Worm (Caenorhabditis elegans) whole organism, L1 larva: ENCODE measurements around the gene C08E8.5.
"Not testable (repeated sequence)": the region's sequence is repeated elsewhere in the genome, so short reads cannot be mapped to it uniquely, and the experiment has no call there.

Source experiments
- C16A3.4 ChIP-seq: fragments of 150-350 bp; optimal IDR thresholded peaks from 2 replicates; lab custom pipeline; 2014; ENCODE audit warnings: missing biosample characterization, missing genetic modification characterization
- Y116A8C.19 ChIP-seq: sonication (generic microtip); optimal IDR thresholded peaks from 2 replicates; lab custom pipeline; 2016; ENCODE audit warnings: missing compliant biosample characterization, missing genetic modification characterization, borderline replicate concordance
- aly-2 ChIP-seq: fragments of 150-350 bp; optimal IDR thresholded peaks from 2 replicates; lab custom pipeline; 2014; ENCODE audit warnings: missing biosample characterization, missing genetic modification characterization
- ama-1 ChIP-seq: fragments of 150-350 bp; optimal IDR thresholded peaks from 2 replicates; lab custom pipeline; 2014
- ceh-63 ChIP-seq: fragments of 200-800 bp; sonication (Bioruptor generic); optimal IDR thresholded peaks from 2 replicates; lab custom pipeline; 2018; ENCODE audit warnings: mild to moderate bottlenecking, missing genetic modification characterization, missing compliant biosample characterization
- ceh-82 ChIP-seq, 3 experiments: fragments of 150-350 bp in 1 of 3; sonication (generic microtip) in 2 of 3; optimal IDR thresholded peaks; 2 replicates each; lab custom pipeline; 2014 to 2017; ENCODE audit warnings: missing biosample characterization in 3 of 3, missing genetic modification characterization in 3 of 3
- ces-1 ChIP-seq: fragments of 150-350 bp; optimal IDR thresholded peaks from 2 replicates; lab custom pipeline; 2014; ENCODE audit warnings: missing biosample characterization, missing genetic modification reagents, missing genetic modification characterization
- efl-1 ChIP-seq, 4 experiments: fragments of 150-350 bp; optimal IDR thresholded peaks in 3 of 4; peaks in 1 of 4; 1 replicate in 1 of 4; 2 replicates in 3 of 4; lab custom pipeline; 2014; ENCODE audit warnings: missing biosample characterization in 2 of 4, missing genetic modification characterization in 2 of 4, missing genetic modification reagents in 2 of 4
- efl-3 ChIP-seq: fragments of 200-800 bp; sonication (Bioruptor generic); optimal IDR thresholded peaks from 2 replicates; lab custom pipeline; 2018; ENCODE audit warnings: mild to moderate bottlenecking, missing genetic modification characterization, missing compliant biosample characterization
- egl-27 ChIP-seq, 2 experiments: fragments of 150-350 bp in 1 of 2; sonication (generic microtip); optimal IDR thresholded peaks; 3 replicates each; lab custom pipeline; 2017 to 2018; ENCODE audit warnings: missing biosample characterization in 2 of 2, missing genetic modification characterization in 2 of 2, missing genetic modification reagents in 2 of 2
- elt-3 ChIP-seq, 6 experiments: fragments of 150-350 bp in 1 of 6; sonication (generic microtip); optimal IDR thresholded peaks; 2 replicates each; lab custom pipeline; 2017 to 2018; ENCODE audit warnings: missing biosample characterization in 6 of 6, missing genetic modification characterization in 6 of 6, inconsistent platforms in 1 of 6
- fkh-8 ChIP-seq: sonication (generic microtip); optimal IDR thresholded peaks from 2 replicates; lab custom pipeline; 2016; ENCODE audit warnings: mild to moderate bottlenecking, missing genetic modification characterization, missing compliant biosample characterization
- grh-1 ChIP-seq: fragments of 200-800 bp; sonication (Bioruptor generic); IDR thresholded peaks from 2 replicates; pipeline ENCODE4 v1.3.6; 2022; ENCODE audit warnings: missing genetic modification reagents, missing genetic modification characterization, missing compliant biosample characterization
- hlh-17 ChIP-seq: fragments of 200-800 bp; sonication (Bioruptor generic); optimal IDR thresholded peaks from 2 replicates; lab custom pipeline; 2018; ENCODE audit warnings: missing genetic modification characterization, mild to moderate bottlenecking, missing compliant biosample characterization, moderate library complexity, borderline replicate concordance
- hpl-2 ChIP-seq: fragments of 150-350 bp; optimal IDR thresholded peaks from 2 replicates; lab custom pipeline; 2014; ENCODE audit warnings: missing biosample characterization, missing genetic modification reagents, missing genetic modification characterization
- jun-1 ChIP-seq: fragments of 150-350 bp; optimal IDR thresholded peaks from 2 replicates; lab custom pipeline; 2014; ENCODE audit warnings: missing biosample characterization, missing genetic modification reagents, missing genetic modification characterization
- lin-13 ChIP-seq: fragments of 150-350 bp; optimal IDR thresholded peaks from 2 replicates; lab custom pipeline; 2014; ENCODE audit warnings: missing biosample characterization, missing genetic modification reagents, missing genetic modification characterization
- lin-39 ChIP-seq: fragments of 150-350 bp; optimal IDR thresholded peaks from 2 replicates; lab custom pipeline; 2014; ENCODE audit warnings: missing biosample characterization, missing genetic modification reagents, missing genetic modification characterization
- lir-3 ChIP-seq: sonication (generic microtip); optimal IDR thresholded peaks from 2 replicates; lab custom pipeline; 2016; ENCODE audit warnings: mild to moderate bottlenecking, missing genetic modification characterization, moderate library complexity, missing compliant biosample characterization; ENCODE audit not compliant: poor library complexity
- mdl-1 ChIP-seq, 2 experiments: fragments of 150-350 bp; optimal IDR thresholded peaks; 2 replicates each; lab custom pipeline; 2014 to 2017; ENCODE audit warnings: missing biosample characterization in 2 of 2, missing genetic modification characterization in 2 of 2, inconsistent platforms in 1 of 2
- mep-1 ChIP-seq: fragments of 150-350 bp; optimal IDR thresholded peaks from 2 replicates; lab custom pipeline; 2014; ENCODE audit warnings: missing biosample characterization, missing genetic modification characterization
- nhr-19 ChIP-seq: fragments of 200-800 bp; sonication (Bioruptor generic); conservative IDR thresholded peaks from 2 replicates; pipeline ENCODE4 v1.3.6; 2022; ENCODE audit warnings: missing genetic modification characterization, missing compliant biosample characterization
- nhr-76 ChIP-seq: sonication (generic microtip); optimal IDR thresholded peaks from 2 replicates; lab custom pipeline; 2017; ENCODE audit warnings: missing biosample characterization, missing genetic modification characterization
- nhr-90 ChIP-seq: sonication (generic microtip); optimal IDR thresholded peaks from 2 replicates; lab custom pipeline; 2016; ENCODE audit warnings: mild to moderate bottlenecking, missing genetic modification characterization, missing compliant biosample characterization; ENCODE audit not compliant: poor library complexity
- pag-3 ChIP-seq: sonication (generic microtip); optimal IDR thresholded peaks from 2 replicates; lab custom pipeline; 2017; ENCODE audit warnings: missing genetic modification characterization, mild to moderate bottlenecking, missing compliant biosample characterization, antibody characterized with exemption, borderline replicate concordance; ENCODE audit not compliant: insufficient read depth
- pqm-1 ChIP-seq: sonication (generic microtip); optimal IDR thresholded peaks from 3 replicates; lab custom pipeline; 2017; ENCODE audit warnings: missing biosample characterization, missing genetic modification characterization
- rnt-1 ChIP-seq: sonication (generic microtip); optimal IDR thresholded peaks from 2 replicates; lab custom pipeline; 2016; ENCODE audit warnings: mild to moderate bottlenecking, missing genetic modification characterization, moderate library complexity, missing compliant biosample characterization
- snpc-4 ChIP-seq: fragments of 150-350 bp; optimal IDR thresholded peaks from 2 replicates; lab custom pipeline; 2014; ENCODE audit warnings: missing biosample characterization, missing genetic modification characterization
- sox-4 ChIP-seq: sonication (generic microtip); optimal IDR thresholded peaks from 2 replicates; lab custom pipeline; 2016; ENCODE audit warnings: missing genetic modification characterization, missing compliant biosample characterization
- sptf-1 ChIP-seq: fragments of 150-350 bp; optimal IDR thresholded peaks from 2 replicates; lab custom pipeline; 2014; ENCODE audit warnings: missing biosample characterization, missing genetic modification characterization
- sup-37 ChIP-seq: fragments of 200-800 bp; sonication (Bioruptor generic); optimal IDR thresholded peaks from 2 replicates; lab custom pipeline; 2018; ENCODE audit warnings: mild to moderate bottlenecking, missing genetic modification characterization, missing compliant biosample characterization
- tlp-1 ChIP-seq: fragments of 150-350 bp; optimal IDR thresholded peaks from 2 replicates; lab custom pipeline; 2014; ENCODE audit warnings: missing biosample characterization, missing genetic modification characterization
- unc-62 ChIP-seq: fragments of 150-350 bp; optimal IDR thresholded peaks from 2 replicates; lab custom pipeline; 2014; ENCODE audit warnings: missing biosample characterization, missing genetic modification reagents, missing genetic modification characterization
- unc-86 ChIP-seq: sonication (generic microtip); optimal IDR thresholded peaks from 2 replicates; lab custom pipeline; 2016; ENCODE audit warnings: missing genetic modification characterization, missing compliant biosample characterization
- unc-98 ChIP-seq: fragments of 200-800 bp; sonication (Bioruptor generic); IDR thresholded peaks from 2 replicates; pipeline ENCODE4 v1.3.6; 2022; ENCODE audit warnings: missing genetic modification characterization, missing compliant biosample characterization
- zag-1 ChIP-seq: fragments of 150-350 bp; optimal IDR thresholded peaks from 2 replicates; lab custom pipeline; 2014; ENCODE audit warnings: missing biosample characterization, missing genetic modification characterization
- zip-4 ChIP-seq: fragments of 200-800 bp; sonication (Bioruptor generic); optimal IDR thresholded peaks from 2 replicates; lab custom pipeline; 2018; ENCODE audit warnings: mild to moderate bottlenecking, missing genetic modification characterization, moderate library complexity, missing compliant biosample characterization
- ztf-4 ChIP-seq: fragments of 150-350 bp; optimal IDR thresholded peaks from 2 replicates; lab custom pipeline; 2014; ENCODE audit warnings: missing biosample characterization, missing genetic modification characterization

C08E8.5 gene

DNA sequence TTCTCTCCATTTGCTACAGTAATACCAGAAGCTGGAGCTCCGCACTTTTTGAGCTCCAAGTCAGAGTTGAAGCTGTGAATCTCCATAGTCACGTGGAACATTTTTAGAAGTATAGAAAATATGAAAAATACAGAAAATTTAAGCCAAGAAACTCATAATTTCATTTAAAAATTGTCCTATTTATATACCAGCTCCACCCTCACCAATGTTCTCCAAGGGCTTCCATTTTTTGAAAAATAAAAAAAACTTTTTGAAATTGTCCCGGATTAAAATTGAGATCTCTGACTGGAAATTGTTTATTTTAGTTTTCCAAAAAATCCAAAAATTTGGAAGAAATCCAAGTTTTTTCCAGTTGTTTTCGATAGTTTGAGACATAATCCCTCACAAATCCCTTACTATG is at the start of gene C08E8.5:
Gene C08E8.5 (minus strand): TSS at position 101 of the 400 bp plus-strand sequence.
- TF ChIP-seq efl-3 (GFP tag; lab: Kevin White, UChicago) (no peak), zag-1 (tag; lab: Kevin White, UChicago) (no peak), unc-98 (no peak)

DNA sequence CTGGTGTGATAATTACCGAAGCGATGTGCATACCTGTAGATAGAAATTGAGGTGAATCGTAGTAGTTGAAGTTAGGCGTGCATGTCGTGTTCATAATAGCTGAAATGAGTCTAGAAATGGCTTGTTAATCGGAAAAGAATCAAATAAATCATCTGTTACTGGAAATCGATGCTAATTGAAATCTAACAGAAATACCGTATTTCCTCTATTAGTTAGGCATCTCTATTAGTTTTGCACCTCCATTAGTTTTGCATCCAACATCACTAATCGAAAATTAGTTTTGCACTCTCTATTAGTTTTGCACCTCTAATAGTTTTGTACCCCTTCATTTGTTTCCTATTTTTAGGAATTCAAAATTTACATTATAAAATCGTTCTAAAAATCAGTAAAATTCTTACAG is 45.0 kb upstream of the C08E8.5 start, which contains the start of gene srh-209:
Gene srh-209 (minus strand): TSS at position 101 of the 400 bp plus-strand sequence.
- TF ChIP-seq rnt-1 (tag; lab: Kevin White, UChicago); efl-1 (optimal IDR thresholded peaks at IDR 0.05; lab: Kevin White, UChicago); efl-1 (GFP tag; optimal IDR thresholded peaks at IDR 0.05 in 1 of 2; lab: Kevin White, UChicago); sup-37 (GFP tag; lab: Kevin White, UChicago): not testable (repeated sequence)

DNA sequence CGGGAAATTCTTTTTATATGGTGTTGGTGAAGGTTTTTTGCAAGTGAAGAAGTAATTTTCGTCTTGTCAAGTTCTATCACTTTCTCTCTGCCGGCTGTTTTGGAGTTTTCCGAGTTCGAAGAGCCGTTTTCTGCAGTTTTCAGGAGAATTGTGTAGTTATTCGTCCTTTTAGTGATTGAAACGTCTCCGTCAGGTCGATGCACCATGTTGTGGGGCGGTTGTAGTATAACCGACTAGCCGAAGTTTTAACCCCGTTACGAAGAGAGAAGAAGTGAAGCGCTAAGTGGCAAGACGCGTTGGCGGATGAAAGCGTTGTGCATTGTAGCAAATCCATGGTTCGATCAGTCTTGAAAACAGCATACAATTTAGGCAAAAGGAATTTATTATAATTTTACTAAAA is 43.0 kb upstream of the C08E8.5 start:
- TF ChIP-seq Y116A8C.19 (tag; lab: Kevin White, UChicago) (no peak), efl-1 (optimal IDR thresholded peaks at IDR 0.05; lab: Kevin White, UChicago) (no peak), efl-1 (GFP tag; optimal IDR thresholded peaks at IDR 0.05 in 1 of 2; lab: Kevin White, UChicago) (peak in 1 of 2 experiments; percentile 90)
- TF ChIP-seq, all 84 proteins: peak for 1

DNA sequence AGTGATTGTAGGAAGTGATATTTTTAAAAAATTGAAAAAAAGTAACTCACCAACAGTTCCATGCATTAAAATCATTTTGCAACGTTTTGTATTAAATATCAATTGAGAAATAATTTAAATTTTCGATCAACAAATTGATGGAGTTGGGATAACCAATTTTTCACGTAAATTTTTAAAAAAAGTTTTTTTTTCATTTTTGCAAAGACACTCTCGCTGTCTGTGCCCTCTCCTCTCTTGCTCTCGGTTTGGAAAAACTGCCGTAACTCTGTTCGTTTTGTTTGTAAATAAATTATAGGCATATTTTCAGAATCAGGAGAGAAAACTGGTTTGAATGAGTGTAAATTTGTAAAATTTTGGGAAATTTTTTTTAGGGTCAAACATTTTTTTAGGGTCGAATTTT is 38.0 kb upstream of the C08E8.5 start, which contains the start of gene Y51A2B.16:
Gene Y51A2B.16 (minus strand): TSS at position 101 of the 400 bp plus-strand sequence.
- TF ChIP-seq ztf-4 (no peak), efl-1 (optimal IDR thresholded peaks at IDR 0.05; lab: Kevin White, UChicago) (no peak), efl-1 (GFP tag; optimal IDR thresholded peaks at IDR 0.05 in 1 of 2; lab: Kevin White, UChicago) (peak in 1 of 2 experiments; percentile 6), fkh-8 (no peak)

DNA sequence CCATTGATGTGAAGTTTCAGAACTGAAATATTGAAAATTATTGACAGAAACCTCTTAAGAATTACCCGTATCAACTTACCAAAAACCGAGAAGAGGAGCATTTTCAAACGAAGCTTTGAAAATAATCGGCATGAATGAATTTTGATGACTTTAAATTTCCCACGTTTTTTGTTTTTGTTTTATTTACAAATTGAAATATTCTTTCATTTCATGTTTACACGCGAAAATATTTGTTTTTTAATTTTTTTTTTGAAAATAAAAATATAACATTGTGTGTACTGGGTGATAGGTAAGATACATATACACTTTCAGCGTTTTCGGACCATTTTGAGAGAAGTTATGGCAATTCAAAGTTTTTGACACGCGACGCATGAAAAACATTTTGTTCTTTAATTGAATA is 35.9 kb upstream of the C08E8.5 start, which contains the start of gene Y51A2B.9:
Gene Y51A2B.9 (minus strand): TSS at position 101 of the 400 bp plus-strand sequence.
- TF ChIP-seq grh-1 (no peak), hpl-2 (GFP tag; lab: Kevin White, UChicago) (no peak), unc-86 (tag; lab: Kevin White, UChicago) (no peak), zip-4 (no peak), snpc-4 (tag; lab: Kevin White, UChicago) (no peak), lin-39 (tag; lab: Kevin White, UChicago) (no peak), ces-1 (GFP tag; lab: Kevin White, UChicago) (no peak), rnt-1 (tag; lab: Kevin White, UChicago) (no peak), lir-3 (tag; lab: Kevin White, UChicago) (no peak), zag-1 (tag; lab: Kevin White, UChicago) (no peak), unc-62 (GFP tag; lab: Kevin White, UChicago) (no peak), aly-2 (tag; lab: Kevin White, UChicago) (no peak), ceh-63 (GFP tag; lab: Kevin White, UChicago) (no peak), pqm-1 (tag; lab: Kevin White, UChicago) (no peak), ceh-82 (tag; optimal IDR thresholded peaks at IDR 0.05; lab: Kevin White, UChicago) (no peak), sptf-1 (tag; lab: Kevin White, UChicago) (no peak), elt-3 (tag; optimal IDR thresholded peaks at IDR 0.05; lab: Kevin White, UChicago) (no peak), efl-1 (optimal IDR thresholded peaks at IDR 0.05; lab: Kevin White, UChicago) (no peak), efl-1 (GFP tag; optimal IDR thresholded peaks at IDR 0.05 in 1 of 2; lab: Kevin White, UChicago) (no peak), mep-1 (tag; lab: Kevin White, UChicago) (no peak)
- TF ChIP-seq, all 84 proteins: peak for 0

DNA sequence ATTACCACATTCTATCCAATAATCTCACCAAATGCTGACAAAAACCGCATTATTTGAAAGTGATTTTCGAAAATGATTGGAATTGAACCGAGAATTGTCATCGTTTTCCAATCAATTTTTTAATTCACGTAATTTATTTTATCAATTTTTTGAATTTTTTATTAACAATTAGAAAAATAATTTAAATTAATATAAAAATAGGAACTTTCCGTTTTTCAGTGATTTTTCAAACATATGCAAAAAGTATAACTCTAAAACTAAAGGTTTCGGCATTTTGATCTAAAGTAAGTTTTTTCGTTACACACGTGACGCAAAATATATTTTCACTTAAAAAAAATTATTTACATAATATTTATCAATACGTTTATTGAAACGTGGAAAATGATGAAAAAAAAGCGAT is 34.4 kb upstream of the C08E8.5 start, which contains the start of gene Y51A2B.6:
Gene Y51A2B.6 (minus strand): TSS at position 101 of the 400 bp plus-strand sequence.
- TF ChIP-seq lir-3 (tag; lab: Kevin White, UChicago), result no peak
- no peak for TF ChIP-seq C16A3.4 (tag; lab: Kevin White, UChicago)
- TF ChIP-seq aly-2 (tag; lab: Kevin White, UChicago), result no peak
- TF ChIP-seq lin-13 (GFP tag; lab: Kevin White, UChicago), result no peak
- no peak for TF ChIP-seq nhr-76
- TF ChIP-seq Y116A8C.19 (tag; lab: Kevin White, UChicago), result no peak
- TF ChIP-seq egl-27 (tag; optimal IDR thresholded peaks at IDR 0.05; lab: Kevin White, UChicago), result no peak
- no peak for TF ChIP-seq pag-3 (tag; lab: Kevin White, UChicago)
- TF ChIP-seq unc-62 (GFP tag; lab: Kevin White, UChicago), result no peak
- no peak for TF ChIP-seq jun-1 (tag; lab: Kevin White, UChicago)
- no peak for TF ChIP-seq sox-4 (tag; lab: Kevin White, UChicago)
- no peak for TF ChIP-seq mep-1 (tag; lab: Kevin White, UChicago)
- no peak for TF ChIP-seq nhr-90 (tag; lab: Kevin White, UChicago)
- no peak for TF ChIP-seq tlp-1 (tag; lab: Kevin White, UChicago)
- TF ChIP-seq mdl-1 (tag; optimal IDR thresholded peaks at IDR 0.05; lab: Kevin White, UChicago), result no peak
- no peak for TF ChIP-seq elt-3 (tag; optimal IDR thresholded peaks at IDR 0.05; lab: Kevin White, UChicago)
- no peak for TF ChIP-seq nhr-19 (GFP tag; lab: Robert Waterston, UW)
- no peak for TF ChIP-seq ceh-82 (tag; optimal IDR thresholded peaks at IDR 0.05; lab: Kevin White, UChicago)
- no peak for TF ChIP-seq ama-1
- TF ChIP-seq hlh-17, result no peak
- TF ChIP-seq, all 84 proteins: peak for 0
